Fruit fly (Drosophila melanogaster) whole organism: ENCODE measurements around the gene CG5568.

ENCODE experiments used
- psq ChIP-seq: fragments of >200 bp; optimal IDR thresholded peaks from 2 replicates; lab custom pipeline; 2017
- usp ChIP-seq: fragments of >200 bp; optimal IDR thresholded peaks from 2 replicates; lab custom pipeline; 2017; ENCODE audit warnings: missing biosample characterization, missing genetic modification characterization, mixed read lengths

- TF ChIP-seq usp (GFP tag; lab: Kevin White, UChicago) = no peak
- no peak for TF ChIP-seq psq (lab: Kevin White, UChicago)
Measured at dm6 chr3L:5878734-5879291, 7.5 kb downstream of the CG5568 start.
